Fruit fly (Drosophila melanogaster) whole organism, embryonic: ENCODE results near the gene CG31855.

Experiments used
- ATbp ChIP-seq: fragments of 200-800 bp; sonication (Bioruptor generic); optimal IDR thresholded peaks from 2 replicates; lab custom pipeline; 2017; ENCODE audit warnings: missing biosample characterization, mild to moderate bottlenecking, missing genetic modification characterization, missing genetic modification reagents
- B-H2 ChIP-seq: fragments of 200-800 bp; sonication (Bioruptor generic); optimal IDR thresholded peaks from 2 replicates; lab custom pipeline; 2018; ENCODE audit warnings: missing biosample characterization, mild to moderate bottlenecking, missing genetic modification characterization
- BEAF-32 ChIP-seq: fragments of 200-800 bp; sonication (Bioruptor generic); optimal IDR thresholded peaks from 3 replicates; lab custom pipeline; 2017; ENCODE audit warnings: missing biosample characterization, missing genetic modification characterization, mild to moderate bottlenecking, moderate library complexity, missing genetic modification reagents
- CG12391 ChIP-seq: fragments of 200-800 bp; sonication (Bioruptor generic); optimal IDR thresholded peaks from 3 replicates; lab custom pipeline; 2018; ENCODE audit warnings: missing biosample characterization, mild to moderate bottlenecking, missing genetic modification characterization, moderate library complexity
- CG12769 ChIP-seq: fragments of 200-800 bp; sonication (Bioruptor generic); optimal IDR thresholded peaks from 2 replicates; lab custom pipeline; 2019; ENCODE audit warnings: missing biosample characterization, mild to moderate bottlenecking, missing genetic modification characterization, moderate library complexity
- CG13123 ChIP-seq: fragments of 200-800 bp; sonication (Bioruptor generic); optimal IDR thresholded peaks from 2 replicates; lab custom pipeline; 2016; ENCODE audit warnings: missing biosample characterization, missing genetic modification characterization
- CG14014 ChIP-seq: fragments of 200-800 bp; sonication (Bioruptor generic); IDR thresholded peaks from 2 replicates; pipeline ENCODE4 v1.3.6; 2022; ENCODE audit warnings: missing biosample characterization, missing genetic modification characterization
- CG14441 ChIP-seq: fragments of 200-800 bp; sonication (Bioruptor generic); IDR thresholded peaks from 2 replicates; pipeline ENCODE4 v1.3.6; 2022; ENCODE audit warnings: missing biosample characterization, missing genetic modification characterization
- CG15696 ChIP-seq: fragments of 200-800 bp; sonication (Bioruptor generic); optimal IDR thresholded peaks from 2 replicates; lab custom pipeline; 2019; ENCODE audit warnings: missing biosample characterization, mild to moderate bottlenecking, missing genetic modification characterization, moderate library complexity
- CG1647 ChIP-seq: fragments of 200-800 bp; sonication (Bioruptor generic); optimal IDR thresholded peaks from 3 replicates; lab custom pipeline; 2016; ENCODE audit warnings: missing biosample characterization, missing genetic modification characterization
- CG17359 ChIP-seq: fragments of 200-800 bp; sonication (Bioruptor generic); optimal IDR thresholded peaks from 3 replicates; lab custom pipeline; 2018; ENCODE audit warnings: missing biosample characterization, mild to moderate bottlenecking, missing genetic modification characterization, moderate library complexity
- CG17612 ChIP-seq: fragments of 200-800 bp; sonication (Bioruptor generic); IDR thresholded peaks from 2 replicates; pipeline ENCODE4 v1.3.6; 2022; ENCODE audit warnings: missing biosample characterization, missing genetic modification characterization
- CG17802 ChIP-seq: fragments of 200-800 bp; sonication (Bioruptor generic); optimal IDR thresholded peaks from 2 replicates; lab custom pipeline; 2018; ENCODE audit warnings: missing biosample characterization, mild to moderate bottlenecking, missing genetic modification characterization, moderate library complexity
- CG1832 ChIP-seq: fragments of 200-800 bp; sonication (Bioruptor generic); optimal IDR thresholded peaks from 2 replicates; lab custom pipeline; 2017; ENCODE audit warnings: missing biosample characterization, mild to moderate bottlenecking, missing genetic modification characterization, inconsistent platforms
- CG31441 ChIP-seq: fragments of 200-800 bp; sonication (Bioruptor generic); IDR thresholded peaks from 2 replicates; pipeline ENCODE4 v1.3.6; 2022; ENCODE audit warnings: missing biosample characterization, missing genetic modification characterization
- CG3847 ChIP-seq: fragments of 200-800 bp; sonication (Bioruptor generic); IDR thresholded peaks from 2 replicates; pipeline ENCODE4 v1.3.6; 2022; ENCODE audit warnings: missing biosample characterization, missing genetic modification characterization
- CG4820 ChIP-seq: fragments of 200-800 bp; sonication (Bioruptor generic); optimal IDR thresholded peaks from 3 replicates; lab custom pipeline; 2016; ENCODE audit warnings: missing biosample characterization, missing genetic modification characterization
- CG5180 ChIP-seq: fragments of 200-800 bp; sonication (Bioruptor generic); optimal IDR thresholded peaks from 3 replicates; lab custom pipeline; 2017; ENCODE audit warnings: missing biosample characterization, missing genetic modification characterization, mild to moderate bottlenecking, moderate library complexity, missing genetic modification reagents
- CG6175 ChIP-seq: fragments of 200-800 bp; sonication (Bioruptor generic); IDR thresholded peaks from 3 replicates; pipeline ENCODE4 v1.3.6; 2022; ENCODE audit warnings: missing biosample characterization, missing genetic modification characterization
- CG6813 ChIP-seq: fragments of 200-800 bp; sonication (Bioruptor generic); optimal IDR thresholded peaks from 2 replicates; lab custom pipeline; 2017; ENCODE audit warnings: missing biosample characterization, missing genetic modification characterization, mild to moderate bottlenecking, moderate library complexity, missing genetic modification reagents
- CG7928 ChIP-seq: fragments of 200-800 bp; sonication (Bioruptor generic); optimal IDR thresholded peaks from 2 replicates; lab custom pipeline; 2017; ENCODE audit warnings: missing biosample characterization, mild to moderate bottlenecking, missing genetic modification characterization
- CG8478 ChIP-seq: fragments of >200 bp; optimal IDR thresholded peaks from 2 replicates; lab custom pipeline; 2018
- CG9215 ChIP-seq: fragments of 200-800 bp; sonication (Bioruptor generic); IDR thresholded peaks from 2 replicates; pipeline ENCODE4 v1.3.6; 2022; ENCODE audit warnings: missing biosample characterization, missing genetic modification characterization
- Dll ChIP-seq: fragments of 200-800 bp; sonication (Bioruptor generic); IDR thresholded peaks from 4 replicates; pipeline ENCODE4 v1.3.6; 2022; ENCODE audit warnings: missing biosample characterization, missing genetic modification characterization; ENCODE audit not compliant: partially characterized antibody
- Dp ChIP-seq: fragments of 200-800 bp; sonication (Bioruptor generic); optimal IDR thresholded peaks from 2 replicates; lab custom pipeline; 2018; ENCODE audit warnings: missing biosample characterization, mild to moderate bottlenecking, missing genetic modification characterization, moderate library complexity
- Dref ChIP-seq: fragments of 200-800 bp; sonication (Bioruptor generic); IDR thresholded peaks from 2 replicates; pipeline ENCODE4 v1.3.6; 2022; ENCODE audit warnings: missing biosample characterization, missing genetic modification characterization
- Eip74EF ChIP-seq, 2 experiments: fragments of 200-800 bp in 1 of 2; fragments of >200 bp in 1 of 2; sonication (Bioruptor generic) in 1 of 2; optimal IDR thresholded peaks; 2 replicates each; lab custom pipeline; 2017 to 2019; ENCODE audit warnings: missing biosample characterization in 2 of 2, missing genetic modification characterization in 2 of 2, mild to moderate bottlenecking in 1 of 2, moderate library complexity in 1 of 2
- Meics ChIP-seq: fragments of 200-800 bp; sonication (Bioruptor generic); optimal IDR thresholded peaks from 2 replicates; lab custom pipeline; 2017; ENCODE audit warnings: missing biosample characterization, mild to moderate bottlenecking, missing genetic modification characterization
- Spps ChIP-seq: fragments of 200-800 bp; sonication (Bioruptor generic); optimal IDR thresholded peaks from 2 replicates; lab custom pipeline; 2018; ENCODE audit warnings: missing biosample characterization, mild to moderate bottlenecking, missing genetic modification characterization
- Sry-β ChIP-seq: fragments of 200-800 bp; sonication (Bioruptor generic); optimal IDR thresholded peaks from 2 replicates; lab custom pipeline; 2018; ENCODE audit warnings: missing biosample characterization, mild to moderate bottlenecking, missing genetic modification characterization, moderate library complexity
- ato ChIP-seq: fragments of 200-800 bp; sonication (Bioruptor generic); IDR thresholded peaks from 2 replicates; pipeline ENCODE4 v1.3.6; 2022; ENCODE audit warnings: missing biosample characterization, missing genetic modification characterization; ENCODE audit not compliant: partially characterized antibody
- cato ChIP-seq: fragments of 200-800 bp; sonication (Bioruptor generic); optimal IDR thresholded peaks from 2 replicates; lab custom pipeline; 2016; ENCODE audit warnings: missing biosample characterization, missing genetic modification characterization, borderline replicate concordance
- croc ChIP-seq: fragments of 200-800 bp; sonication (Bioruptor generic); conservative IDR thresholded peaks from 3 replicates; pipeline ENCODE4 v1.3.6; 2022; ENCODE audit warnings: missing biosample characterization, missing genetic modification characterization
- dati ChIP-seq: fragments of 200-800 bp; sonication (Bioruptor generic); IDR thresholded peaks from 2 replicates; pipeline ENCODE4 v1.3.6; 2022; ENCODE audit warnings: missing biosample characterization, missing genetic modification characterization
- en ChIP-seq: fragments of 200-800 bp; sonication (Bioruptor generic); optimal IDR thresholded peaks from 2 replicates; lab custom pipeline; 2016; ENCODE audit warnings: missing biosample characterization, missing genetic modification characterization
- fd64A ChIP-seq: fragments of 200-800 bp; sonication (Bioruptor generic); optimal IDR thresholded peaks from 3 replicates; lab custom pipeline; 2018; ENCODE audit warnings: missing biosample characterization, mild to moderate bottlenecking, missing genetic modification characterization
- hb ChIP-seq: fragments of 200-800 bp; sonication (Bioruptor generic); IDR thresholded peaks from 3 replicates; pipeline ENCODE4 v1.3.6; 2022; ENCODE audit warnings: missing biosample characterization, missing genetic modification characterization; ENCODE audit not compliant: partially characterized antibody
- knrl ChIP-seq: fragments of 200-800 bp; sonication (Bioruptor generic); IDR thresholded peaks from 3 replicates; pipeline ENCODE4 v1.3.6; 2022; ENCODE audit warnings: missing biosample characterization, missing genetic modification characterization; ENCODE audit not compliant: partially characterized antibody
- nau ChIP-seq: fragments of 200-800 bp; sonication (Bioruptor generic); optimal IDR thresholded peaks from 3 replicates; lab custom pipeline; 2017; ENCODE audit warnings: missing biosample characterization, mild to moderate bottlenecking, missing genetic modification characterization, missing genetic modification reagents
- nerfin-1 ChIP-seq: fragments of 200-800 bp; sonication (Bioruptor generic); optimal IDR thresholded peaks from 3 replicates; lab custom pipeline; 2019; ENCODE audit warnings: missing biosample characterization, mild to moderate bottlenecking, missing genetic modification characterization, moderate library complexity
- onecut ChIP-seq: fragments of 200-800 bp; sonication (Bioruptor generic); IDR thresholded peaks from 2 replicates; pipeline ENCODE4 v1.3.6; 2022; ENCODE audit warnings: missing biosample characterization, missing genetic modification characterization
- pan ChIP-seq, 4 experiments: fragments of >200 bp in 3 of 4; fragments of 200-800 bp in 1 of 4; sonication (Bioruptor generic) in 1 of 4; optimal IDR thresholded peaks in 3 of 4; IDR thresholded peaks in 1 of 4; 2 replicates each; pipeline versions ENCODE4 v1.3.6 to Lab custom; 2017 to 2022; ENCODE audit warnings: missing biosample characterization in 2 of 4, missing genetic modification characterization in 2 of 4, mixed read lengths in 1 of 4
- pfk ChIP-seq: fragments of 200-800 bp; sonication (Bioruptor generic); optimal IDR thresholded peaks from 2 replicates; lab custom pipeline; 2018; ENCODE audit warnings: missing biosample characterization, mild to moderate bottlenecking, missing genetic modification characterization, moderate library complexity
- shn ChIP-seq: fragments of 200-800 bp; sonication (Bioruptor generic); optimal IDR thresholded peaks from 3 replicates; lab custom pipeline; 2016; ENCODE audit warnings: missing biosample characterization, missing genetic modification characterization
- sisA ChIP-seq: fragments of 200-800 bp; sonication (Bioruptor generic); IDR thresholded peaks from 2 replicates; pipeline ENCODE4 v1.3.6; 2022; ENCODE audit warnings: missing biosample characterization, missing genetic modification characterization
- stwl ChIP-seq: fragments of 200-800 bp; sonication (Bioruptor generic); optimal IDR thresholded peaks from 3 replicates; lab custom pipeline; 2018; ENCODE audit warnings: missing biosample characterization, mild to moderate bottlenecking, missing genetic modification characterization, moderate library complexity
- vfl ChIP-seq: fragments of 200-800 bp; sonication (Bioruptor generic); optimal IDR thresholded peaks from 2 replicates; lab custom pipeline; 2016; ENCODE audit warnings: missing biosample characterization, missing genetic modification characterization
- yki ChIP-seq: fragments of >200 bp; optimal IDR thresholded peaks from 3 replicates; lab custom pipeline; 2018
- zfh1 ChIP-seq: fragments of 200-800 bp; sonication (Bioruptor generic); IDR thresholded peaks from 3 replicates; pipeline ENCODE4 v1.3.6; 2022; ENCODE audit warnings: missing biosample characterization, missing genetic modification characterization

The CG31855 gene

dm6 chr2L:13394903-13395302 lies 25.9 kb downstream of the CG31855 start, which contains the start of gene RpL24 (continued):
- TF ChIP-seq hb (GFP tag; lab: Robert Waterston, UW) (no peak), Dll (GFP tag; lab: Robert Waterston, UW) (no peak), CG5180 (GFP tag; lab: Kevin White, UChicago) (peak; percentile 80), yki (lab: Kevin White, UChicago) (no peak), Meics (GFP tag; lab: Kevin White, UChicago) (peak; percentile 97), croc (peak; percentile 36; the same call in 2 of the 3 replicates), CG8478 (lab: Kevin White, UChicago) (no peak), CG1832 (GFP tag; lab: Kevin White, UChicago) (no peak), Sry-β (GFP tag; lab: Kevin White, UChicago) (peak; percentile 67), CG13123 (peak; percentile 83), CG14441 (GFP tag; lab: Robert Waterston, UW) (peak; percentile 69; the same call in 1 of the 2 replicates), sisA (GFP tag; lab: Robert Waterston, UW) (no peak; the same call in 1 of the 2 replicates), cato (GFP tag; lab: Kevin White, UChicago) (peak; percentile 66), CG17612 (GFP tag; lab: Robert Waterston, UW) (peak; percentile 71; the same call in 1 of the 2 replicates), nerfin-1 (peak; percentile 85), BEAF-32 (peak; percentile 36), CG17802 (tag; lab: Kevin White, UChicago) (peak; percentile 82), CG1647 (GFP tag; lab: Kevin White, UChicago) (peak; percentile 77), Spps (tag; lab: Kevin White, UChicago) (peak; percentile 79), onecut (GFP tag; lab: Robert Waterston, UW) (peak; percentile 94), B-H2 (GFP tag; lab: Kevin White, UChicago) (peak; percentile 97), stwl (tag; lab: Kevin White, UChicago) (peak; percentile 79), CG6813 (peak; percentile 97), CG14014 (GFP tag; lab: Robert Waterston, UW) (peak; percentile 89), ato (GFP tag; lab: Robert Waterston, UW) (peak; percentile 36; the same call in 1 of the 2 replicates), fd64A (GFP tag; lab: Kevin White, UChicago) (peak; percentile 93), pfk (GFP tag; lab: Kevin White, UChicago) (peak; percentile 85), shn (GFP tag; lab: Kevin White, UChicago) (peak; percentile 89), en (GFP tag; lab: Kevin White, UChicago) (peak; percentile 94), CG17359 (tag; lab: Kevin White, UChicago) (peak; percentile 92), nau (GFP tag; lab: Kevin White, UChicago) (no peak), knrl (no peak; the same call in 2 of the 3 replicates), CG12769 (no peak), CG6175 (GFP tag; lab: Robert Waterston, UW) (peak; percentile 84; the same call in 2 of the 3 replicates), CG31441 (peak; percentile 92), CG9215 (GFP tag; lab: Robert Waterston, UW) (0 out of 2 replicates have a peak, but pooled peaks have one; percentile 37), Dref (peak; percentile 31; the same call in 1 of the 2 replicates), CG12391 (tag; lab: Kevin White, UChicago) (peak; percentile 90), dati (GFP tag; lab: Robert Waterston, UW) (peak; percentile 78; the same call in 1 of the 2 replicates), CG4820 (GFP tag; lab: Kevin White, UChicago) (peak; percentile 69), vfl (GFP tag; lab: Kevin White, UChicago) (peak; percentile 78), CG15696 (peak; percentile 50), Dp (peak; percentile 54), zfh1 (GFP tag; lab: Robert Waterston, UW) (peak; percentile 93), pan (optimal IDR thresholded peaks at IDR 0.05; lab: Kevin White, UChicago) (no peak), pan (GFP tag; optimal IDR thresholded peaks at IDR 0.05 in 1 of 2, IDR thresholded peaks at IDR 0.05 in 1 of 2) (peak in 1 of 2 experiments; percentile 88), CG3847 (GFP tag; lab: Robert Waterston, UW) (peak; percentile 87), ATbp (GFP tag; lab: Kevin White, UChicago) (peak; percentile 92), Eip74EF (GFP tag; optimal IDR thresholded peaks at IDR 0.05; lab: Kevin White, UChicago) (peak in 1 of 2 experiments; percentile 88), CG7928 (GFP tag; lab: Kevin White, UChicago) (peak; percentile 72)
